Worm (Caenorhabditis elegans): ENCODE results near the gene tag-51.

Gene tag-51

ce11 chrIII:896904-897303, 42.9 kb downstream of the tag-51 start:
- no peak for TF ChIP-seq tab-1 (GFP tag; IDR thresholded peaks at IDR 0.05)
- TF ChIP-seq klf-2 (GFP tag; conservative IDR thresholded peaks at IDR 0.05) = no peak
- TF ChIP-seq ztf-29 (GFP tag; IDR thresholded peaks at IDR 0.05) = no peak
- TF ChIP-seq ref-1 (GFP tag; conservative IDR thresholded peaks at IDR 0.05) = no peak
- TF ChIP-seq cog-1 (tag; optimal IDR thresholded peaks at IDR 0.05) = no peak
- TF ChIP-seq ztf-23 (GFP tag; IDR thresholded peaks at IDR 0.05) = no peak
- no peak for TF ChIP-seq flt-1 (GFP tag; IDR thresholded peaks at IDR 0.05)
- no peak for TF ChIP-seq T22C8.4 (GFP tag; IDR thresholded peaks at IDR 0.05)
- no peak for TF ChIP-seq med-1 (GFP tag; optimal IDR thresholded peaks at IDR 0.05; ENCODE audit: insufficient read depth)

- no peak for TF ChIP-seq tab-1 (GFP tag; IDR thresholded peaks at IDR 0.05)
- TF ChIP-seq T22C8.4 (GFP tag; IDR thresholded peaks at IDR 0.05) = no peak
- no peak for TF ChIP-seq ztf-23 (GFP tag; IDR thresholded peaks at IDR 0.05)
- TF ChIP-seq ref-1 (GFP tag; conservative IDR thresholded peaks at IDR 0.05) = no peak
- no peak for TF ChIP-seq flt-1 (GFP tag; IDR thresholded peaks at IDR 0.05)
- no peak for TF ChIP-seq med-1 (GFP tag; optimal IDR thresholded peaks at IDR 0.05; ENCODE audit: insufficient read depth)
Measured at ce11 chrIII:900134-900533, 46.1 kb downstream of the tag-51 start.

DNA sequence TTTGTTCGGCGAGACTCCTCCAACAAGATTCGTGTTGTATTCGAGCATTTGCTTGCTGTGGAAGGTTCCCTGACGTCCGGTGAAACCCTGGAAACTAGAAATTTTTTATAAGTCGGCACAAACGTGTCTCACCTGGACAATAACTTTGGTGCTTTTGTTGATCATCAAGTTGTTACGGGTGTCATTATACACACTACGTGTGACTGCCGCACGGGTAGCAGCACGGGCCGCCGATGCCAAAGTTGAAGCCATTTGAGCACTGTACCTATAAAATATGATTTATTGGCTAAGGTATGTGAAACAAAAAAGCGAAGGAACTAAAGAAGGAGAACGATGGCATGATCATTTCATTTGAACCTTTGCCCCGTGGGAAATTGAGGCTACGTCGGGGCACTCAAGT, 47.1 kb downstream of the tag-51 start, which contains the start of gene sucl-2:
TSS of gene sucl-2 (minus strand) at position 265 of the 400 bp plus-strand sequence.
- TF ChIP-seq ztf-23 (GFP tag; IDR thresholded peaks at IDR 0.05) (no peak), T22C8.4 (GFP tag; IDR thresholded peaks at IDR 0.05) (no peak), ztf-29 (GFP tag; IDR thresholded peaks at IDR 0.05) (no peak), med-1 (GFP tag; optimal IDR thresholded peaks at IDR 0.05; ENCODE audit: insufficient read depth) (no peak), flt-1 (GFP tag; IDR thresholded peaks at IDR 0.05) (no peak), cog-1 (tag; optimal IDR thresholded peaks at IDR 0.05) (no peak), tab-1 (GFP tag; IDR thresholded peaks at IDR 0.05) (no peak), klf-2 (GFP tag; conservative IDR thresholded peaks at IDR 0.05) (no peak), ref-1 (GFP tag; conservative IDR thresholded peaks at IDR 0.05) (no peak)

DNA sequence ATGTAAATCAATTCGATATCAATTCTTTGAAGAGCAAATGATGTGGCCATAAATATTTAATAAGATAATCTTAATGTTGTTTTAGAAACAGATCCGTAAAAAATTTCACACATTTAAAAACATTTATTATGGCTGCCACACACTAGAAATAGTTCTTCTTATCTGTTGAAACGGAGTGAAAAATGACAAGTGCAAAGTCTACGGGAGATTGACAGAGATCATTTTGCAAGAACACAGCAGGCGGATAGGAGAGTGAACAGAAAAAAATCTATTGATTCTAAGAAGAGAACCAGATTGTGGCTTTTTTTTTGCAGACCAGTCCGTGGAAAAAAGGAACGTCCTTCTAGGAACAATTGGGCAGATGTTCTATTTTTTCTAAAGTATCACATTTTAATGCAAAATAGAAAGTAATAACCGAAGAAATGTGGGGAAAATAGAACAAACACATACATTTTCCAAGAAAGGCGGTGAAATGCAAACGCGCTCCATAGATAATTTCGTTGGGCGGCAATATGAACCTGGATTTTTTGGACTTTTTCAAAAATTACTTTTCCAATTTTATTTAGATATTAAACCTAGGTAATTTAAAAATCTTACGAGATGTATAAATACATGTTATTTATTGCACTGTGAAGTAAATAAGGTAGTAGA, 47.7 kb downstream of the tag-51 start:
- no peak for TF ChIP-seq tab-1 (GFP tag; IDR thresholded peaks at IDR 0.05)
